Fruit fly (Drosophila melanogaster) whole organism, adult: ENCODE measurements around the gene CG31064.

Experiments used
- CG11617 ChIP-seq: fragments of 200-800 bp; sonication (Bioruptor generic); optimal IDR thresholded peaks from 2 replicates; lab custom pipeline; 2017; ENCODE audit warnings: mild to moderate bottlenecking, missing biosample characterization, missing genetic modification reagents, missing genetic modification characterization
- CG12768 ChIP-seq: fragments of 200-800 bp; sonication (Bioruptor generic); optimal IDR thresholded peaks from 2 replicates; lab custom pipeline; 2017; ENCODE audit warnings: missing biosample characterization, missing genetic modification characterization, mild to moderate bottlenecking, moderate library complexity, missing genetic modification reagents
- CG14711 ChIP-seq: fragments of 200-800 bp; sonication (Bioruptor generic); optimal IDR thresholded peaks from 2 replicates; lab custom pipeline; 2018; ENCODE audit warnings: missing biosample characterization, mild to moderate bottlenecking, missing genetic modification characterization, moderate library complexity
- CG1620 ChIP-seq: fragments of 200-800 bp; sonication (Bioruptor generic); optimal IDR thresholded peaks from 2 replicates; lab custom pipeline; 2016; ENCODE audit warnings: missing biosample characterization, missing genetic modification characterization
- CG5204 ChIP-seq: fragments of 200-800 bp; sonication (Bioruptor generic); optimal IDR thresholded peaks from 2 replicates; lab custom pipeline; 2016; ENCODE audit warnings: missing biosample characterization, missing genetic modification characterization
- Clk ChIP-seq: fragments of 200-800 bp; sonication (Bioruptor generic); optimal IDR thresholded peaks from 2 replicates; lab custom pipeline; 2017; ENCODE audit warnings: missing biosample characterization, missing genetic modification characterization
- Hr96 ChIP-seq: fragments of 200-800 bp; sonication (Bioruptor generic); optimal IDR thresholded peaks from 2 replicates; lab custom pipeline; 2016; ENCODE audit warnings: missing biosample characterization, missing genetic modification characterization
- Mnt ChIP-seq: fragments of 200-800 bp; sonication (Bioruptor generic); optimal IDR thresholded peaks from 2 replicates; lab custom pipeline; 2016; ENCODE audit warnings: missing biosample characterization, mild to moderate bottlenecking, missing genetic modification characterization
- bab1 ChIP-seq: fragments of 200-800 bp; sonication (Bioruptor generic); optimal IDR thresholded peaks from 3 replicates; lab custom pipeline; 2019; ENCODE audit warnings: missing biosample characterization, mild to moderate bottlenecking, missing genetic modification characterization, moderate library complexity
- kay ChIP-seq: fragments of 200-800 bp; sonication (Bioruptor generic); peaks from one replicate; lab custom pipeline; 2016; ENCODE audit warnings: missing biosample characterization, missing genetic modification characterization, borderline replicate concordance
- ovo ChIP-seq: fragments of 200-800 bp; sonication (Bioruptor generic); optimal IDR thresholded peaks from 2 replicates; lab custom pipeline; 2016; ENCODE audit warnings: missing biosample characterization, missing genetic modification characterization
- tj ChIP-seq: fragments of 200-800 bp; sonication (Bioruptor generic); optimal IDR thresholded peaks from 3 replicates; lab custom pipeline; 2017; ENCODE audit warnings: missing biosample characterization, mild to moderate bottlenecking, missing genetic modification characterization, moderate library complexity
- toe ChIP-seq: fragments of 200-800 bp; sonication (Bioruptor generic); optimal IDR thresholded peaks from 2 replicates; lab custom pipeline; 2016; ENCODE audit warnings: missing biosample characterization, missing genetic modification characterization

DNA sequence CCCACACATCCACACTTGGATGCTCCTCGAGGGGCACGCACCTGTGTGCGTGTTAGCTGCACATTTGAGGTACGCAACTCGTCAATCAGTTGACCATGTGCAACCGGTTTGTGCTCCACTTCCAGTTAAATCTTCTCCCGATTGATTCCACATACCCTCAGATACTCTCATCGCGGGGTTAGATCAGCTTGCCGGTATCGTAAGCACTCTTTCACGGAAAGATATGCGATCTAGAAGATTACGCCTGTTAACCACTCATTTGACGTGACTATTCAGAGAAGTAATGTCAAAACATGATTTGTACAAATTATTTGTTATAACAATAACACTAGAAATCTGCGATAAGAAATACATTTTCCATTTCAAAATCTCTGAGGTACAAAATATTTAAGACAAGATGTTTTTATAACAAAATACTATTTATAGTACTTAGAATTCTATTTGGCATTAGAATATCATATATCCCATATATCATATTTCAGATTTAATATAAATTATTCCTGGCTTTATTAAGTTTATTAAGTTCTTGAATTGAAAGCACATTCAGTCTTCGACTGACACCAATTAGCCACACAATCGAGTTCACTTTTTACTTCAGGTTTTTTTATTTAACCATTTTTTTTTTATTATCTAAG is 17.9 kb downstream of the CG31064 start:
- no peak for TF ChIP-seq kay (GFP tag; lab: Kevin White, UChicago)
- TF ChIP-seq ovo: no peak
- no peak for TF ChIP-seq CG11617
- TF ChIP-seq bab1: no peak
- TF ChIP-seq toe: no peak
- TF ChIP-seq CG12768 (GFP tag; lab: Kevin White, UChicago): no peak
- no peak for TF ChIP-seq CG1620 (GFP tag; lab: Kevin White, UChicago)
- TF ChIP-seq tj: no peak
- TF ChIP-seq CG5204 (GFP tag; lab: Kevin White, UChicago): no peak
- no peak for TF ChIP-seq Mnt
- no peak for TF ChIP-seq Hr96 (GFP tag; lab: Kevin White, UChicago)
- TF ChIP-seq CG14711 (tag; lab: Kevin White, UChicago): no peak
- TF ChIP-seq Clk (GFP tag; lab: Kevin White, UChicago): no peak
